Worm (Caenorhabditis elegans) whole organism, L1 larva: ENCODE measurements around the gene C09F9.2.

ENCODE experiments used
- C16A3.4 ChIP-seq: fragments of 150-350 bp; optimal IDR thresholded peaks from 2 replicates; lab custom pipeline; 2014; ENCODE audit warnings: missing biosample characterization, missing genetic modification characterization
- F16B12.6 ChIP-seq: fragments of 150-350 bp; optimal IDR thresholded peaks from 2 replicates; lab custom pipeline; 2014; ENCODE audit warnings: missing biosample characterization, missing genetic modification characterization
- Y116A8C.19 ChIP-seq: sonication (generic microtip); optimal IDR thresholded peaks from 2 replicates; lab custom pipeline; 2016; ENCODE audit warnings: missing compliant biosample characterization, missing genetic modification characterization, borderline replicate concordance
- aha-1 ChIP-seq: fragments of 150-350 bp; optimal IDR thresholded peaks from 2 replicates; lab custom pipeline; 2014; ENCODE audit warnings: missing biosample characterization, missing genetic modification characterization
- aly-2 ChIP-seq: fragments of 150-350 bp; optimal IDR thresholded peaks from 2 replicates; lab custom pipeline; 2014; ENCODE audit warnings: missing biosample characterization, missing genetic modification characterization
- ama-1 ChIP-seq: fragments of 150-350 bp; optimal IDR thresholded peaks from 2 replicates; lab custom pipeline; 2014
- blmp-1 ChIP-seq: fragments of 150-350 bp; optimal IDR thresholded peaks from 2 replicates; lab custom pipeline; 2014; ENCODE audit warnings: missing biosample characterization, missing genetic modification characterization
- ceh-63 ChIP-seq: fragments of 200-800 bp; sonication (Bioruptor generic); optimal IDR thresholded peaks from 2 replicates; lab custom pipeline; 2018; ENCODE audit warnings: mild to moderate bottlenecking, missing genetic modification characterization, missing compliant biosample characterization
- ceh-82 ChIP-seq, 3 experiments: fragments of 150-350 bp in 1 of 3; sonication (generic microtip) in 2 of 3; optimal IDR thresholded peaks; 2 replicates each; lab custom pipeline; 2014 to 2017; ENCODE audit warnings: missing biosample characterization in 3 of 3, missing genetic modification characterization in 3 of 3
- ces-1 ChIP-seq: fragments of 150-350 bp; optimal IDR thresholded peaks from 2 replicates; lab custom pipeline; 2014; ENCODE audit warnings: missing biosample characterization, missing genetic modification reagents, missing genetic modification characterization
- efl-1 ChIP-seq, 4 experiments: fragments of 150-350 bp; optimal IDR thresholded peaks in 3 of 4; peaks in 1 of 4; 1 replicate in 1 of 4; 2 replicates in 3 of 4; lab custom pipeline; 2014; ENCODE audit warnings: missing biosample characterization in 2 of 4, missing genetic modification characterization in 2 of 4, missing genetic modification reagents in 2 of 4
- efl-3 ChIP-seq: fragments of 200-800 bp; sonication (Bioruptor generic); optimal IDR thresholded peaks from 2 replicates; lab custom pipeline; 2018; ENCODE audit warnings: mild to moderate bottlenecking, missing genetic modification characterization, missing compliant biosample characterization
- elt-2 ChIP-seq: sonication (generic microtip); optimal IDR thresholded peaks from 2 replicates; lab custom pipeline; 2016; ENCODE audit warnings: missing genetic modification characterization, mild to moderate bottlenecking, inconsistent platforms, missing compliant biosample characterization, missing genetic modification reagents
- elt-3 ChIP-seq, 6 experiments: fragments of 150-350 bp in 1 of 6; sonication (generic microtip); optimal IDR thresholded peaks; 2 replicates each; lab custom pipeline; 2017 to 2018; ENCODE audit warnings: missing biosample characterization in 6 of 6, missing genetic modification characterization in 6 of 6, inconsistent platforms in 1 of 6
- fkh-4 ChIP-seq: sonication (generic microtip); optimal IDR thresholded peaks from 2 replicates; lab custom pipeline; 2016; ENCODE audit warnings: missing compliant biosample characterization, missing genetic modification characterization, borderline replicate concordance
- fos-1 ChIP-seq: fragments of 150-350 bp; optimal IDR thresholded peaks from 2 replicates; lab custom pipeline; 2014; ENCODE audit warnings: missing biosample characterization, missing genetic modification characterization
- grh-1 ChIP-seq: fragments of 200-800 bp; sonication (Bioruptor generic); IDR thresholded peaks from 2 replicates; pipeline ENCODE4 v1.3.6; 2022; ENCODE audit warnings: missing genetic modification reagents, missing genetic modification characterization, missing compliant biosample characterization
- hlh-17 ChIP-seq: fragments of 200-800 bp; sonication (Bioruptor generic); optimal IDR thresholded peaks from 2 replicates; lab custom pipeline; 2018; ENCODE audit warnings: missing genetic modification characterization, mild to moderate bottlenecking, missing compliant biosample characterization, moderate library complexity, borderline replicate concordance
- hlh-4 ChIP-seq: sonication (generic microtip); optimal IDR thresholded peaks from 2 replicates; lab custom pipeline; 2016; ENCODE audit warnings: mild to moderate bottlenecking, missing genetic modification characterization, missing compliant biosample characterization
- hpl-2 ChIP-seq: fragments of 150-350 bp; optimal IDR thresholded peaks from 2 replicates; lab custom pipeline; 2014; ENCODE audit warnings: missing biosample characterization, missing genetic modification reagents, missing genetic modification characterization
- isw-1 ChIP-seq: fragments of 200-800 bp; sonication (Bioruptor generic); IDR thresholded peaks from 2 replicates; pipeline ENCODE4 v1.3.6; 2022; ENCODE audit warnings: missing genetic modification characterization, missing compliant biosample characterization
- jun-1 ChIP-seq: fragments of 150-350 bp; optimal IDR thresholded peaks from 2 replicates; lab custom pipeline; 2014; ENCODE audit warnings: missing biosample characterization, missing genetic modification reagents, missing genetic modification characterization
- lin-14 ChIP-seq: fragments of 200-800 bp; sonication (Bioruptor generic); optimal IDR thresholded peaks from 2 replicates; lab custom pipeline; 2018; ENCODE audit warnings: mild to moderate bottlenecking, missing genetic modification characterization, moderate library complexity, missing compliant biosample characterization
- lin-39 ChIP-seq: fragments of 150-350 bp; optimal IDR thresholded peaks from 2 replicates; lab custom pipeline; 2014; ENCODE audit warnings: missing biosample characterization, missing genetic modification reagents, missing genetic modification characterization
- mep-1 ChIP-seq: fragments of 150-350 bp; optimal IDR thresholded peaks from 2 replicates; lab custom pipeline; 2014; ENCODE audit warnings: missing biosample characterization, missing genetic modification characterization
- nhr-237 ChIP-seq: fragments of 150-350 bp; optimal IDR thresholded peaks from 2 replicates; lab custom pipeline; 2014; ENCODE audit warnings: missing biosample characterization, missing genetic modification characterization
- nhr-28 ChIP-seq: fragments of 150-350 bp; optimal IDR thresholded peaks from 2 replicates; lab custom pipeline; 2014; ENCODE audit warnings: missing biosample characterization, missing genetic modification characterization
- nhr-77 ChIP-seq: fragments of 150-350 bp; optimal IDR thresholded peaks from 2 replicates; lab custom pipeline; 2014; ENCODE audit warnings: missing biosample characterization, missing genetic modification characterization
- nhr-84 ChIP-seq: sonication (generic microtip); optimal IDR thresholded peaks from 2 replicates; lab custom pipeline; 2017; ENCODE audit warnings: missing biosample characterization, missing genetic modification characterization
- nhr-85 ChIP-seq: sonication (generic microtip); peaks from one replicate; lab custom pipeline; 2016; ENCODE audit warnings: missing genetic modification characterization, inconsistent platforms, missing compliant biosample characterization
- nhr-90 ChIP-seq: sonication (generic microtip); optimal IDR thresholded peaks from 2 replicates; lab custom pipeline; 2016; ENCODE audit warnings: mild to moderate bottlenecking, missing genetic modification characterization, missing compliant biosample characterization; ENCODE audit not compliant: poor library complexity
- pax-3 ChIP-seq: fragments of 200-800 bp; sonication (Bioruptor generic); optimal IDR thresholded peaks from 2 replicates; lab custom pipeline; 2018; ENCODE audit warnings: mild to moderate bottlenecking, missing genetic modification characterization, moderate library complexity, missing compliant biosample characterization
- pqm-1 ChIP-seq: sonication (generic microtip); optimal IDR thresholded peaks from 3 replicates; lab custom pipeline; 2017; ENCODE audit warnings: missing biosample characterization, missing genetic modification characterization
- skn-1 ChIP-seq: fragments of 150-350 bp; optimal IDR thresholded peaks from 2 replicates; lab custom pipeline; 2014; ENCODE audit warnings: missing biosample characterization, missing genetic modification characterization
- swsn-7 ChIP-seq: sonication (generic microtip); optimal IDR thresholded peaks from 2 replicates; lab custom pipeline; 2016; ENCODE audit warnings: missing genetic modification characterization, missing compliant biosample characterization
- unc-30 ChIP-seq: sonication (generic microtip); optimal IDR thresholded peaks from 2 replicates; lab custom pipeline; 2017; ENCODE audit warnings: missing biosample characterization, missing genetic modification characterization
- unc-62 ChIP-seq: fragments of 150-350 bp; optimal IDR thresholded peaks from 2 replicates; lab custom pipeline; 2014; ENCODE audit warnings: missing biosample characterization, missing genetic modification reagents, missing genetic modification characterization
- vab-15 ChIP-seq: sonication (generic microtip); optimal IDR thresholded peaks from 2 replicates; lab custom pipeline; 2017; ENCODE audit warnings: missing genotype, mild to moderate bottlenecking, missing genetic modification characterization, missing compliant biosample characterization
- ztf-4 ChIP-seq: fragments of 150-350 bp; optimal IDR thresholded peaks from 2 replicates; lab custom pipeline; 2014; ENCODE audit warnings: missing biosample characterization, missing genetic modification characterization

Gene C09F9.2

DNA sequence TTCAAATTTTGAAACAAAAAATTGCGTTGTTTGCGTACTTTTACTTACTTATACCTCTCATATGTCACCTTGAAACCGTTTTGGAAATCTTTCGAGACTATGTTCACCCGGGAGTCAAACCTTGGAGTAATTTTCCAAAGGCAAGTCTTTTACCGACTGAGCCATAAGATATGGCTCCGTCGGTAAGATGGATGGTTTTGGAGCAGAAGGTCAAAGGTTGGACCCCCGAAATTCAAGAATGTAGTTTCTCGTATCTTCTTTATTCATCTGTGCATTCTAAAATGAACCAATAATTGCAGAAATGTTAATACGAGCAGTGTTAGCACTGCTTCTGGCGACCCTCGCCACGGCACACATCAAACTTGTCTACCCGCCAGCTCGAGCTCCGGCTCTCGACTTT, at the start of gene C09F9.2:
C09F9.2 (plus strand) TSS at position 301 of the 400 bp plus-strand sequence.
- TF ChIP-seq F16B12.6 (tag; lab: Kevin White, UChicago): no peak
- TF ChIP-seq isw-1: no peak
- TF ChIP-seq nhr-28: no peak
- no peak for TF ChIP-seq nhr-237
- no peak for TF ChIP-seq unc-30 (tag; lab: Kevin White, UChicago)
- TF ChIP-seq hlh-17 (GFP tag; lab: Kevin White, UChicago): no peak
- TF ChIP-seq ceh-63: no peak
- TF ChIP-seq pqm-1: no peak

DNA sequence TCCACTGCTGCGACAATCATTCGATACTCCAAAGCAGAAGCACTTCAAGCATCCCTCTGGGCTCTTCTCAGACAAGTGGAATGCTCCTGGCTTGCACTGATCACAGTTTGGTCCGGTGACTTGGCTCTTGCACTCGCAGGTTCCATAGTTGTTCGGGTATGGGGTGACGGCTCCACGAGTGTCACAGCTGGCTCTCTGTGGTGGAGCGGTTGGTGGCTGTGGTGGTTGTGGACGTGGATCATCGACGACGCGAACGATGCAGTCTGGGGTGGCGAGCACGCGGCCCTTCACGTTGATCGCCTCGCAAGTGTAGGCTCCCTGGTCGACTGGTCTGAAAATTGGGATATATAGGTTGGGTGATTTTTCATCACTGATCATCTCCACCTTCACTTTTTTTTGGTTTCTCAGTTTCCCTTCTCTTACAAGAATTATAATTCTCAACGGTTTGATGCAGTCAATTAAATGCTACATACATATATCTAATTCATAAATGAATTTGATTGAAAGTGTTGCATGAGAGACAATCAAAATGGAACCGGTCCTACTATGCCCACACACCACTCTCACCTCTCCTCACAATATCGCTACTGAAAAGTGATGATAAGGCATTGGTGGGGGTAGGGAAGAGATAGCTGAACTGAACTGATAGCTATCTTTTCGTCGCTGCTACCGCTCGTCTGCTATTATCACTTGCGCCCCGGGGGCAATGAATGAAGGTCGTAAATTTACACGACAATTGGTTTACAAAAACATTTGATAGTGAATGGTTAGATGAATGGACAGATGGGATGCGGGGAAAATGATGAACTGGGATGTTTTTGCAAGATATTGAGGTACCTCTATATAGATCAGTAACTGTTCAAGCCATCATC, 40.4 kb upstream of the C09F9.2 start:
- TF ChIP-seq efl-1 (optimal IDR thresholded peaks at IDR 0.05; lab: Kevin White, UChicago) (no peak), efl-1 (GFP tag; optimal IDR thresholded peaks at IDR 0.05 in 1 of 2; lab: Kevin White, UChicago) (peak in 1 of 2 experiments; percentile 61), efl-3 (no peak), nhr-85 (tag; lab: Kevin White, UChicago) (peak; percentile 51), F16B12.6 (tag; lab: Kevin White, UChicago) (no peak), blmp-1 (tag; lab: Kevin White, UChicago) (peak; percentile 3), elt-3 (tag; optimal IDR thresholded peaks at IDR 0.05; lab: Kevin White, UChicago) (peak in 4 of 6 experiments; percentile 25 to 79 (median 67)), lin-14 (peak; percentile 61)
- TF ChIP-seq, all 84 proteins: peak for 5

DNA sequence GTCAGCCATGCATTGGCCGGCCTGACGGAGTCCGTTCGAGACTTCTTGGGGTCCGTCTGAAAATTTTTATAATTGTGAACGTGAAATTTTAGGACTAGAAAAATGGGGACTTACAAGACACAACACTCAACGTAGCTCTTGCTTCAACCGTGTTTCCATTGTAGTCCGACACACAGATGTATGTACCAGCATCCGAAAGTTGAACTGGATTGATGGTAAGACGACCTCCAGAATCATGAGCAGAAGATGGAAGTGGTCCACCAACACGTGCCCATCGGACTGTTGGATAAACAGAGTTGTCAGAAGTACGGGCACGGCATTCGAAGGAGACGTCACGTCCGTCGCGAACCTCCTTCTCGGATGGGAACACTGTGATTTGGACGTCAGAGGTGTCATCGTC, 39.0 kb upstream of the C09F9.2 start:
- TF ChIP-seq nhr-90 (tag; lab: Kevin White, UChicago): no peak
- TF ChIP-seq skn-1 (tag; lab: Kevin White, UChicago): no peak
- TF ChIP-seq elt-2: no peak
- no peak for TF ChIP-seq Y116A8C.19
- no peak for TF ChIP-seq lin-14
- TF ChIP-seq hlh-4: no peak
- no peak for TF ChIP-seq unc-30 (tag; lab: Kevin White, UChicago)
- TF ChIP-seq jun-1 (tag; lab: Kevin White, UChicago): no peak
- TF ChIP-seq ama-1 (lab: Kevin White, UChicago): no peak
- TF ChIP-seq nhr-84 (tag; lab: Kevin White, UChicago): no peak
- TF ChIP-seq unc-62: no peak
- TF ChIP-seq fkh-4 (tag; lab: Kevin White, UChicago): no peak
- no peak for TF ChIP-seq lin-39 (tag; lab: Kevin White, UChicago)
- no peak for TF ChIP-seq ces-1 (GFP tag; lab: Kevin White, UChicago)
- TF ChIP-seq hpl-2 (GFP tag; lab: Kevin White, UChicago): no peak
- TF ChIP-seq fos-1 (tag; lab: Kevin White, UChicago): no peak

DNA sequence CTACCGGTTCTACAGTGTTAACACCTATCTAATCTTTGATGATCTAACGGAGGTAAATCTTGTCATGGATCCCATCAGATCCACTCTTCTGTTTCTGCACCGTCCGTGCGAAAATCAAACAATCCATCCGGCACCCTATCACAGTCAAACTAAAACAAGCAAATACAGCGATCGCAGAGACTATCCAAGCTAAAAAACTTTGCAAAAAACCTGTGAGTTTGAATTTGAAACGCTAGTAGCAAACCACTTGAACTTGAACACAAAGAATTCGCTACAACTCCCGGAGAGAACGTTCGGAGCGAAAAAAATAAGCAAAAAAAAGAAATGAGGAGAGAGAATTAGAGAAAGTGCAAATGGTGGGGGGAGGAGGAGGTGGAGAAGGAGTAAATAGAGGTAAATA, 36.7 kb upstream of the C09F9.2 start:
- TF ChIP-seq skn-1 (tag; lab: Kevin White, UChicago): no peak
- no peak for TF ChIP-seq ztf-4
- TF ChIP-seq aly-2 (tag; lab: Kevin White, UChicago): no peak
- TF ChIP-seq swsn-7 (tag; lab: Kevin White, UChicago): no peak
- TF ChIP-seq ceh-82 (tag; optimal IDR thresholded peaks at IDR 0.05; lab: Kevin White, UChicago): no peak
- no peak for TF ChIP-seq vab-15 (tag; lab: Kevin White, UChicago)
- TF ChIP-seq unc-30 (tag; lab: Kevin White, UChicago): no peak
- TF ChIP-seq fos-1 (tag; lab: Kevin White, UChicago): no peak
- TF ChIP-seq nhr-77 (tag; lab: Kevin White, UChicago): no peak
- no peak for TF ChIP-seq pax-3
- TF ChIP-seq ces-1 (GFP tag; lab: Kevin White, UChicago): no peak
- TF ChIP-seq mep-1 (tag; lab: Kevin White, UChicago): no peak
- no peak for TF ChIP-seq C16A3.4 (tag; lab: Kevin White, UChicago)
- TF ChIP-seq aha-1 (tag; lab: Kevin White, UChicago): no peak
- no peak for TF ChIP-seq Y116A8C.19
- no peak for TF ChIP-seq hlh-4
- no peak for TF ChIP-seq grh-1
